Worm (Caenorhabditis elegans) whole organism, young adult: ENCODE results near the gene algn-1.

ENCODE experiments used
- C06A6.2 ChIP-seq: fragments of 200-800 bp; sonication (Bioruptor generic); conservative IDR thresholded peaks from 2 replicates; pipeline ENCODE4 v1.3.6; 2022; ENCODE audit warnings: missing genetic modification characterization, missing compliant biosample characterization
- C17E4.6 ChIP-seq: fragments of 200-800 bp; sonication (Bioruptor generic); IDR thresholded peaks from 2 replicates; pipeline ENCODE4 v1.3.6; 2022; ENCODE audit warnings: missing genetic modification reagents, missing genetic modification characterization, missing compliant biosample characterization
- F49E8.2 ChIP-seq: sonication (generic microtip); optimal IDR thresholded peaks from 3 replicates; lab custom pipeline; 2017; ENCODE audit warnings: missing genetic modification characterization, mild to moderate bottlenecking, missing compliant biosample characterization, antibody characterized with exemption, moderate library complexity; ENCODE audit not compliant: insufficient read depth
- efl-1 ChIP-seq: fragments of 150-350 bp; optimal IDR thresholded peaks from 2 replicates; lab custom pipeline; 2014; ENCODE audit warnings: missing biosample characterization, missing genetic modification reagents, missing genetic modification characterization
- ets-4 ChIP-seq: fragments of 200-800 bp; sonication (Bioruptor generic); optimal IDR thresholded peaks from 2 replicates; lab custom pipeline; 2018; ENCODE audit warnings: mild to moderate bottlenecking, missing genetic modification characterization, missing compliant biosample characterization
- nfyb-1 ChIP-seq: fragments of 200-800 bp; sonication (Bioruptor generic); IDR thresholded peaks from 2 replicates; pipeline ENCODE4 v1.3.6; 2022; ENCODE audit warnings: missing genetic modification reagents, missing genetic modification characterization, missing compliant biosample characterization
- nhr-27 ChIP-seq: fragments of 200-800 bp; sonication (Bioruptor generic); optimal IDR thresholded peaks from 2 replicates; lab custom pipeline; 2018; ENCODE audit warnings: mild to moderate bottlenecking, missing genetic modification characterization, moderate library complexity, missing compliant biosample characterization
- pha-4 ChIP-seq: fragments of 150-350 bp; sonication (generic microtip); optimal IDR thresholded peaks from 2 replicates; lab custom pipeline; 2014; ENCODE audit warnings: missing biosample characterization, missing genetic modification reagents, missing genetic modification characterization

DNA sequence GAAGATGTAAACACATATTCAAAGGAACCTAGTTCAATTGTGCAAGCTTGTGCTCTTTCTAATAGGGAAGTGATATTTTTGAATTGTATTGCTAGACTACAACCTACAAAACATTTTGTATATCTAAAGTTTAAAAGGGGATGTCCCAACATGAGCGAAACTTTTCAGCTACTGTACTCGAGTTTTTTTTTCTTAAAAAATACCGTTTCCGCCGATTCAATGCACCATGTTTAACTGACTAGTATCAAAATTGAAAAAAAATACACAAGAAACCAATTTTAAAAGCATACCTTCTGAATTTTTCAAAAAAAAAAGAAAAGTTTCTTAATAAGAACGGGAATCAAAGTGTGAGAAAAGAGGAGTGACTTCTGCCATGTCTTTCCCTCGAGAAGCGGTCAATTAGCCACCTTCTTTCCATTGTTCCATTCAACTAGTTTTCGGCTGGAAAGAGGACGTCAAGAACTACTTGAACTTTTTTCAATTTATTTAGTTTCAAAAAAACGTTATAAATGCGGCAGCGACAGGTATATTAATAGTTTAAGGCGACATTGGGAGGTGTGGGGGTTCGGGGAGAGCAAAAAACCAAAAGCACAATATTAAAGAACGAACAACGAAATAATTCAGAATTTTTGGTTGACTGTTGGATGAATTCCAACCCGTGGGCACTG lies 44.5 kb upstream of the algn-1 start, which contains the start of gene nas-4:
- no peak for TF ChIP-seq pha-4 (tag; lab: Kevin White, UChicago)
- no peak for TF ChIP-seq F49E8.2 (tag; lab: Kevin White, UChicago)
- TF ChIP-seq C17E4.6, result no peak
- no peak for TF ChIP-seq nhr-27
- peak; percentile 69 for TF ChIP-seq nfyb-1
- TF ChIP-seq efl-1 (GFP tag; lab: Kevin White, UChicago), result no peak
- no peak; the same call in 1 of the 2 replicates for TF ChIP-seq C06A6.2 (GFP tag; lab: Robert Waterston, UW)
- no peak for TF ChIP-seq ets-4 (GFP tag; lab: Kevin White, UChicago)
